Fruit fly (Drosophila melanogaster): ENCODE data around the gene sip3.

The sip3 gene

dm6 chr3R:31726286-31726685 lies 45.7 kb upstream of the sip3 start:
- no peak for TF ChIP-seq pad (GFP tag; optimal IDR thresholded peaks at IDR 0.05)
- no peak for TF ChIP-seq CG14711 (tag; optimal IDR thresholded peaks at IDR 0.05)
- TF ChIP-seq CG12768 (GFP tag; optimal IDR thresholded peaks at IDR 0.05): no peak
- TF ChIP-seq ovo (GFP tag; optimal IDR thresholded peaks at IDR 0.05): no peak
- TF ChIP-seq tj (GFP tag; optimal IDR thresholded peaks at IDR 0.05): no peak
- TF ChIP-seq CG7101 (tag; optimal IDR thresholded peaks at IDR 0.05): no peak
- no peak for TF ChIP-seq kay (GFP tag; ENCODE audit: borderline replicate concordance)
- no peak for TF ChIP-seq CG33017 (tag; optimal IDR thresholded peaks at IDR 0.05)
- no peak for TF ChIP-seq Hr96 (GFP tag; optimal IDR thresholded peaks at IDR 0.05)
- TF ChIP-seq cic (GFP tag; optimal IDR thresholded peaks at IDR 0.05): no peak
- no peak for TF ChIP-seq bab1 (GFP tag; optimal IDR thresholded peaks at IDR 0.05)
- TF ChIP-seq CG7045 (GFP tag; optimal IDR thresholded peaks at IDR 0.05): no peak
- TF ChIP-seq Crg-1 (GFP tag; optimal IDR thresholded peaks at IDR 0.05): no peak

dm6 chr3R:31727773-31728172 lies 44.2 kb upstream of the sip3 start:
- TF ChIP-seq CG7045 (GFP tag; optimal IDR thresholded peaks at IDR 0.05): no peak
- no peak for TF ChIP-seq Crg-1 (GFP tag; optimal IDR thresholded peaks at IDR 0.05)
- TF ChIP-seq kay (GFP tag; ENCODE audit: borderline replicate concordance): no peak
- TF ChIP-seq tj (GFP tag; optimal IDR thresholded peaks at IDR 0.05): no peak
- TF ChIP-seq Clk (GFP tag; optimal IDR thresholded peaks at IDR 0.05): no peak
- TF ChIP-seq CG1620 (GFP tag; optimal IDR thresholded peaks at IDR 0.05): no peak
- TF ChIP-seq CG12768 (GFP tag; optimal IDR thresholded peaks at IDR 0.05): no peak
- TF ChIP-seq pad (GFP tag; optimal IDR thresholded peaks at IDR 0.05): no peak
- TF ChIP-seq CG11617 (GFP tag; optimal IDR thresholded peaks at IDR 0.05): no peak

dm6 chr3R:31736776-31737175 lies 35.2 kb upstream of the sip3 start, which contains the start of the genes CstF50 and CG11563:
Gene CstF50, minus strand, starts transcription at chr3R:31736963.
Gene CG11563, plus strand, starts transcription at chr3R:31737035.
- TF ChIP-seq Mnt (GFP tag; optimal IDR thresholded peaks at IDR 0.05): peak; percentile 98
- peak; percentile 6 for TF ChIP-seq cic (GFP tag; optimal IDR thresholded peaks at IDR 0.05)
- no peak for TF ChIP-seq Clk (GFP tag; optimal IDR thresholded peaks at IDR 0.05)
- TF ChIP-seq CG7101 (tag; optimal IDR thresholded peaks at IDR 0.05): no peak
- no peak for TF ChIP-seq CG5204 (GFP tag; optimal IDR thresholded peaks at IDR 0.05)
- peak; percentile 59 for TF ChIP-seq bab1 (GFP tag; optimal IDR thresholded peaks at IDR 0.05)

dm6 chr3R:31738060-31738619 lies 33.9 kb upstream of the sip3 start, which contains the start of gene eEF1alpha2:
Gene eEF1alpha2, plus strand, starts transcription at chr3R:31738468.
- no peak for TF ChIP-seq Hr96 (GFP tag; optimal IDR thresholded peaks at IDR 0.05)
- TF ChIP-seq pad (GFP tag; optimal IDR thresholded peaks at IDR 0.05): no peak
- no peak for TF ChIP-seq CG11617 (GFP tag; optimal IDR thresholded peaks at IDR 0.05)
- TF ChIP-seq kay (GFP tag; ENCODE audit: borderline replicate concordance): peak; percentile 61
- TF ChIP-seq ovo (GFP tag; optimal IDR thresholded peaks at IDR 0.05): no peak
- no peak for TF ChIP-seq Clk (GFP tag; optimal IDR thresholded peaks at IDR 0.05)
- peak; percentile 44 for TF ChIP-seq toe (GFP tag; optimal IDR thresholded peaks at IDR 0.05)
- TF ChIP-seq bab1 (GFP tag; optimal IDR thresholded peaks at IDR 0.05): no peak
- TF ChIP-seq Crg-1 (GFP tag; optimal IDR thresholded peaks at IDR 0.05): no peak
- no peak for TF ChIP-seq CG7101 (tag; optimal IDR thresholded peaks at IDR 0.05)
- peak; percentile 18 for TF ChIP-seq Mnt (GFP tag; optimal IDR thresholded peaks at IDR 0.05)

dm6 chr3R:31739067-31739786 lies 32.8 kb upstream of the sip3 start:
- TF ChIP-seq cnc (optimal IDR thresholded peaks at IDR 0.05) (no peak), Mnt (GFP tag; optimal IDR thresholded peaks at IDR 0.05) (peak; percentile 18)

- TF ChIP-seq CG7045 (GFP tag; optimal IDR thresholded peaks at IDR 0.05) (no peak), CG33017 (tag; optimal IDR thresholded peaks at IDR 0.05) (peak; percentile 5)
Measured at dm6 chr3R:31741278-31741677, 30.7 kb upstream of the sip3 start.

- TF ChIP-seq toe (GFP tag; optimal IDR thresholded peaks at IDR 0.05): no peak
- TF ChIP-seq CG11617 (GFP tag; optimal IDR thresholded peaks at IDR 0.05): no peak
- no peak for TF ChIP-seq Crg-1 (GFP tag; optimal IDR thresholded peaks at IDR 0.05)
- TF ChIP-seq pad (GFP tag; optimal IDR thresholded peaks at IDR 0.05): peak; percentile 73
- no peak for TF ChIP-seq Clk (GFP tag; optimal IDR thresholded peaks at IDR 0.05)
- no peak for TF ChIP-seq cnc (optimal IDR thresholded peaks at IDR 0.05)
- TF ChIP-seq CG12768 (GFP tag; optimal IDR thresholded peaks at IDR 0.05): peak; percentile 36
- no peak for TF ChIP-seq CG5204 (GFP tag; optimal IDR thresholded peaks at IDR 0.05)
- TF ChIP-seq CG1620 (GFP tag; optimal IDR thresholded peaks at IDR 0.05): no peak
- no peak for TF ChIP-seq CG7101 (tag; optimal IDR thresholded peaks at IDR 0.05)
- peak; percentile 88 for TF ChIP-seq CG14711 (tag; optimal IDR thresholded peaks at IDR 0.05)
- no peak for TF ChIP-seq Hr96 (GFP tag; optimal IDR thresholded peaks at IDR 0.05)
- TF ChIP-seq kay (GFP tag; ENCODE audit: borderline replicate concordance): peak; percentile 100
- no peak for TF ChIP-seq CG33017 (tag; optimal IDR thresholded peaks at IDR 0.05)
- no peak for TF ChIP-seq Mnt (GFP tag; optimal IDR thresholded peaks at IDR 0.05)
- TF ChIP-seq tj (GFP tag; optimal IDR thresholded peaks at IDR 0.05): no peak
- no peak for TF ChIP-seq CG7045 (GFP tag; optimal IDR thresholded peaks at IDR 0.05)
- TF ChIP-seq cic (GFP tag; optimal IDR thresholded peaks at IDR 0.05): peak; percentile 30
- peak; percentile 79 for TF ChIP-seq bab1 (GFP tag; optimal IDR thresholded peaks at IDR 0.05)
- TF ChIP-seq ovo (GFP tag; optimal IDR thresholded peaks at IDR 0.05): no peak
Measured at dm6 chr3R:31743279-31743678, 28.7 kb upstream of the sip3 start, which contains the start of gene Tbca. Gene Tbca, plus strand, starts transcription at chr3R:31743490.

Data from whole organism, adult.